Fruit fly (Drosophila melanogaster): ENCODE measurements around the gene CG43678.

- TF ChIP-seq CG8478 (optimal IDR thresholded peaks at IDR 0.05) (no peak), EcR (GFP tag; optimal IDR thresholded peaks at IDR 0.05) (no peak), Dll (optimal IDR thresholded peaks at IDR 0.05) (no peak), pan (optimal IDR thresholded peaks at IDR 0.05) (no peak)
Measured at dm6 chr3L:15089083-15089704, 39.9 kb upstream of the CG43678 start.
